Fruit fly (Drosophila melanogaster) whole organism, adult: ENCODE measurements around the gene Cortactin.
A peak's percentile ranks its signal among the peaks of the same experiment; 100 is the strongest.

Experiments used
- CG11617 ChIP-seq: fragments of 200-800 bp; sonication (Bioruptor generic); optimal IDR thresholded peaks from 2 replicates; lab custom pipeline; 2017; ENCODE audit warnings: mild to moderate bottlenecking, missing biosample characterization, missing genetic modification reagents, missing genetic modification characterization
- CG12768 ChIP-seq: fragments of 200-800 bp; sonication (Bioruptor generic); optimal IDR thresholded peaks from 2 replicates; lab custom pipeline; 2017; ENCODE audit warnings: missing biosample characterization, missing genetic modification characterization, mild to moderate bottlenecking, moderate library complexity, missing genetic modification reagents
- CG14711 ChIP-seq: fragments of 200-800 bp; sonication (Bioruptor generic); optimal IDR thresholded peaks from 2 replicates; lab custom pipeline; 2018; ENCODE audit warnings: missing biosample characterization, mild to moderate bottlenecking, missing genetic modification characterization, moderate library complexity
- CG1620 ChIP-seq: fragments of 200-800 bp; sonication (Bioruptor generic); optimal IDR thresholded peaks from 2 replicates; lab custom pipeline; 2016; ENCODE audit warnings: missing biosample characterization, missing genetic modification characterization
- CG33017 ChIP-seq: fragments of 200-800 bp; sonication (Bioruptor generic); optimal IDR thresholded peaks from 2 replicates; lab custom pipeline; 2018; ENCODE audit warnings: missing biosample characterization, mild to moderate bottlenecking, missing genetic modification characterization, moderate library complexity
- CG5204 ChIP-seq: fragments of 200-800 bp; sonication (Bioruptor generic); optimal IDR thresholded peaks from 2 replicates; lab custom pipeline; 2016; ENCODE audit warnings: missing biosample characterization, missing genetic modification characterization
- CG7045 ChIP-seq: fragments of 200-800 bp; sonication (Bioruptor generic); optimal IDR thresholded peaks from 2 replicates; lab custom pipeline; 2017; ENCODE audit warnings: missing biosample characterization, mild to moderate bottlenecking, missing genetic modification characterization
- CG7101 ChIP-seq: fragments of 200-800 bp; sonication (Bioruptor generic); optimal IDR thresholded peaks from 2 replicates; lab custom pipeline; 2018; ENCODE audit warnings: missing biosample characterization, mild to moderate bottlenecking, missing genetic modification characterization, moderate library complexity
- Clk ChIP-seq: fragments of 200-800 bp; sonication (Bioruptor generic); optimal IDR thresholded peaks from 2 replicates; lab custom pipeline; 2017; ENCODE audit warnings: missing biosample characterization, missing genetic modification characterization
- Crg-1 ChIP-seq: fragments of 200-800 bp; sonication (Bioruptor generic); optimal IDR thresholded peaks from 2 replicates; lab custom pipeline; 2016; ENCODE audit warnings: missing biosample characterization, missing genetic modification characterization
- Hr96 ChIP-seq: fragments of 200-800 bp; sonication (Bioruptor generic); optimal IDR thresholded peaks from 2 replicates; lab custom pipeline; 2016; ENCODE audit warnings: missing biosample characterization, missing genetic modification characterization
- Mnt ChIP-seq: fragments of 200-800 bp; sonication (Bioruptor generic); optimal IDR thresholded peaks from 2 replicates; lab custom pipeline; 2016; ENCODE audit warnings: missing biosample characterization, mild to moderate bottlenecking, missing genetic modification characterization
- bab1 ChIP-seq: fragments of 200-800 bp; sonication (Bioruptor generic); optimal IDR thresholded peaks from 3 replicates; lab custom pipeline; 2019; ENCODE audit warnings: missing biosample characterization, mild to moderate bottlenecking, missing genetic modification characterization, moderate library complexity
- cic ChIP-seq: fragments of 200-800 bp; sonication (Bioruptor generic); optimal IDR thresholded peaks from 2 replicates; lab custom pipeline; 2017; ENCODE audit warnings: missing biosample characterization, mild to moderate bottlenecking, missing genetic modification characterization, moderate library complexity
- cnc ChIP-seq, 2 experiments: fragments of >200 bp; optimal IDR thresholded peaks; 2 replicates each; lab custom pipeline; 2017
- kay ChIP-seq: fragments of 200-800 bp; sonication (Bioruptor generic); peaks from one replicate; lab custom pipeline; 2016; ENCODE audit warnings: missing biosample characterization, missing genetic modification characterization, borderline replicate concordance
- ovo ChIP-seq: fragments of 200-800 bp; sonication (Bioruptor generic); optimal IDR thresholded peaks from 2 replicates; lab custom pipeline; 2016; ENCODE audit warnings: missing biosample characterization, missing genetic modification characterization
- pad ChIP-seq: fragments of 200-800 bp; sonication (Bioruptor generic); optimal IDR thresholded peaks from 3 replicates; lab custom pipeline; 2017; ENCODE audit warnings: missing biosample characterization, missing genetic modification characterization, mild to moderate bottlenecking, moderate library complexity, missing genetic modification reagents
- tj ChIP-seq: fragments of 200-800 bp; sonication (Bioruptor generic); optimal IDR thresholded peaks from 3 replicates; lab custom pipeline; 2017; ENCODE audit warnings: missing biosample characterization, mild to moderate bottlenecking, missing genetic modification characterization, moderate library complexity
- toe ChIP-seq: fragments of 200-800 bp; sonication (Bioruptor generic); optimal IDR thresholded peaks from 2 replicates; lab custom pipeline; 2016; ENCODE audit warnings: missing biosample characterization, missing genetic modification characterization

The Cortactin gene

DNA sequence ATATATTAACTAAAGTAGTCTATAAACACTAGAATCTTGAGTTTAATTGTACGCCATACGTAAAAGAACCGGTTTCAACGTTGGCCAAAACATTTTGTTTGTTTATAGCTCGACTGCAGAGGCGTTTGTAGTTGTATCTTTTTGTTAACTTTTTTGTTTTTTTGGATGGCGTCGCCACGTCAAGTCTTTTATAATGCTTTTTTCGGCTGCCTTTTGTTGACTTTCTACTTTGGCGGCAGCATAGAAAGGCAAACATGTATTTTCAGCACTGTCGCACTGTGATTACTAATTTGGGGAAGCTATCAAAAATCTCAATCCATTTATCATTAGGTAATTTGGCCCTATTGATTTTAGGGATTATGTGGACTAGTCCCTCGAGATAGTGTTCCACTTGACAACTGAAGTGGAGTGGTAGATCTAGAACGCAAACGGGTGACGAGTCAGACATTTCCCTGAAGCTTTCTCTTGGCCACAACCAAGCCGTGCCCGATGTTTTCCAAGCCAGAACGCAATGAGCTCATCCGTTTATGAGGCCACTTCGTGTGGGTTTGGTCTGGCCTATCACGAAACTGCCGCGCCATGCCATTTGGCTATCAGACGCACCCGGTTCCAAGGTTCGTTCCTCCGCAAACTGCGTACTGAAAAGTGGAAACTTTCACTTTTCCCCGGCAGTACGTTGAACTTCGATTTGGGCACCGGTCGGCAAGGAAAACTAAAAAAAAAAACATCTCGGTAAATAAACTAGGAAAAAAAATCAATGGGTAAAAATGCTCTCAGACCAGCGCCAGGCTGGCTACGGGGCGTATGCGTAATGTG, 2.4 kb upstream of the Cortactin start:
- TF ChIP-seq CG5204 (GFP tag; lab: Kevin White, UChicago) (no peak), kay (GFP tag; lab: Kevin White, UChicago) (peak; percentile 38), CG12768 (GFP tag; lab: Kevin White, UChicago) (peak; percentile 3), Clk (GFP tag; lab: Kevin White, UChicago) (no peak), CG14711 (tag; lab: Kevin White, UChicago) (no peak)

DNA sequence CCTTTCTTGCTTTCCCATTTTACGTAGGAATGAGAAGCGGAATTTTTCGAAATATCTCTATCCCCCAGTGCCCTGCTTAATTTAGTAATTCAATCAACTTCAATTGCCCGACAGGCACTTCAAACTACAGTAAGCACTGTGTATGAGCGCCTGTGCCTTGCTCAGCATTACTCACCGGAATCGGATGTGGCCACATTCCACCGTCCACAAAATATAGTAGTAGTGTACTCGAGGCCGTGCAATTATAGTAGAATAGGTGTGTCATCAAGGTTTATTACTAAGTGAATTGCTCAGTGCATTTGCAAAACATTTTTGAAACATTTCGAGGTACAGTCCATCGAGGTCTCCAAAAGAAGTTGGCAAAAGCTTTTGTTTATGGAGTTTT, 1.4 kb upstream of the Cortactin start:
- TF ChIP-seq Mnt (GFP tag; lab: Kevin White, UChicago): no peak
- no peak for TF ChIP-seq ovo (GFP tag; lab: Kevin White, UChicago)
- TF ChIP-seq CG12768 (GFP tag; lab: Kevin White, UChicago): no peak
- TF ChIP-seq CG5204 (GFP tag; lab: Kevin White, UChicago): no peak
- TF ChIP-seq kay (GFP tag; lab: Kevin White, UChicago): peak; percentile 99
- no peak for TF ChIP-seq bab1 (GFP tag; lab: Kevin White, UChicago)
- no peak for TF ChIP-seq Crg-1
- no peak for TF ChIP-seq Hr96 (GFP tag; lab: Kevin White, UChicago)
- TF ChIP-seq tj: peak; percentile 2
- no peak for TF ChIP-seq cic (GFP tag; lab: Kevin White, UChicago)
- TF ChIP-seq CG11617 (GFP tag; lab: Kevin White, UChicago): no peak

DNA sequence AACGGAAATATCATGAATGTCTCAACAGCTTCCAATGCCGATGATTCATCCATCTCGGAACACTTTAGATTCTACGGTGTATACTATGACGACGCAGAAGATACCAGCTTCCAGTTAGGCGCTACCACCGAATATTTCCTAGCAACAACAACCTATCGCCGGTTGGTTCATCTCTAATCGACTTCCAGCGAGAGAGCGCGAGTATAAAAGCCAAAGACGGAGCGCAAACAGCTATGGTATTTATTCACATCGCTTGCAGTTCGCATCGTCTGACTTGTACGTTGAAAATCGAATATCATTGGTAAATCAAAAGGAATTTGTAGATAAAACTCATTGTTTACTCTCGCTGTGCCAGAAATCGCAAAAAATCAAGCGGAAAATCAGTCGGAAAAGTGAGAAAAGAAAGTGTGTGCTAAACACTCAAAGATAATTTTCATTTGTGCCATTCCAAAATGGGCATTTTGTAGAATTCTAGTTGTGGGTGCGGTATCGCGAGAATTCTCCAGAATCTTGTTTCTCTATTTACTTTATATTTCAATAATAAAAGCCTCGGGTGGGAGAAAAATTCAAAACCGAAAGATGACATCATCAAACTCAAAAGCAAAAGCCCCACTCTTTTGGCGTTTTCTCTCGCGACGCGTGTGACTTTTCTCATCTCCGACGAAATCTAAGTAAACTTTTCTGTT, 882 bp upstream of the Cortactin start, which contains the start of gene AnxB9:
TSS of gene AnxB9 (plus strand) at position 232 of the 686 bp plus-strand sequence.
- TF ChIP-seq cnc (optimal IDR thresholded peaks at IDR 0.05; lab: Kevin White, UChicago) (no peak), cic (GFP tag; lab: Kevin White, UChicago) (peak; percentile 73), pad (GFP tag; lab: Kevin White, UChicago) (no peak), Clk (GFP tag; lab: Kevin White, UChicago) (no peak), bab1 (GFP tag; lab: Kevin White, UChicago) (peak; percentile 81), CG7101 (tag; lab: Kevin White, UChicago) (peak; percentile 67), kay (GFP tag; lab: Kevin White, UChicago) (peak; percentile 91), CG1620 (peak; percentile 42), Mnt (GFP tag; lab: Kevin White, UChicago) (peak; percentile 56), CG11617 (GFP tag; lab: Kevin White, UChicago) (peak; percentile 46), ovo (GFP tag; lab: Kevin White, UChicago) (peak; percentile 7), CG12768 (GFP tag; lab: Kevin White, UChicago) (peak; percentile 40), CG33017 (peak; percentile 66), tj (peak; percentile 5), CG5204 (GFP tag; lab: Kevin White, UChicago) (no peak), Crg-1 (peak; percentile 50), Hr96 (GFP tag; lab: Kevin White, UChicago) (peak; percentile 39), toe (GFP tag; lab: Kevin White, UChicago) (no peak), CG14711 (tag; lab: Kevin White, UChicago) (peak; percentile 2), CG7045 (GFP tag; lab: Kevin White, UChicago) (peak; percentile 22)

DNA sequence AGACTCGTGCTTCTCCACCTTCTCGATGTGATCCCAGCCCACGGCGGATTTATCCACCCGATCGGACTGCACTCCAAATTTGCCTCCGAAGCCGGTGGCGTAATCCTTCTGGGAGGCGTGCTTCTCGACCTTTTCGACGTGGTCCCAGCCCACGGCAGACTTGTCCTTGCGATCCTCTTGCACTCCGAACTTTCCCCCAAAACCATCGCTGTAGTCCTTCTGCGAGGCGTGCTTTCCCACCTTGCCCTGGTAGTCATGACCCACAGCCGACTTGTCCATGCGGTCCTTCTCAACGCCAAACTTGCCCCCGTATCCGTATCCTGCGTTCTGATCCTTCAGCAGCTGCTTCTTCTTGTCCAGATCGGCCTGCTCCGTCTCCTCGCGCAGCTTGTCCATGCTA, 838 bp downstream of the Cortactin start:
- no peak for TF ChIP-seq CG5204 (GFP tag; lab: Kevin White, UChicago)
- no peak for TF ChIP-seq CG7045 (GFP tag; lab: Kevin White, UChicago)
- no peak for TF ChIP-seq CG33017
- no peak for TF ChIP-seq CG1620
- no peak for TF ChIP-seq Crg-1
- TF ChIP-seq cic (GFP tag; lab: Kevin White, UChicago): no peak
- TF ChIP-seq CG14711 (tag; lab: Kevin White, UChicago): no peak
- TF ChIP-seq tj: no peak
- no peak for TF ChIP-seq CG12768 (GFP tag; lab: Kevin White, UChicago)
- TF ChIP-seq Clk (GFP tag; lab: Kevin White, UChicago): no peak
- TF ChIP-seq CG7101 (tag; lab: Kevin White, UChicago): no peak
- no peak for TF ChIP-seq kay (GFP tag; lab: Kevin White, UChicago)
- TF ChIP-seq Mnt (GFP tag; lab: Kevin White, UChicago): no peak
- no peak for TF ChIP-seq CG11617 (GFP tag; lab: Kevin White, UChicago)
- TF ChIP-seq toe (GFP tag; lab: Kevin White, UChicago): no peak
- no peak for TF ChIP-seq bab1 (GFP tag; lab: Kevin White, UChicago)
- no peak for TF ChIP-seq cnc (optimal IDR thresholded peaks at IDR 0.05; lab: Kevin White, UChicago)
- TF ChIP-seq pad (GFP tag; lab: Kevin White, UChicago): no peak
- no peak for TF ChIP-seq ovo (GFP tag; lab: Kevin White, UChicago)

DNA sequence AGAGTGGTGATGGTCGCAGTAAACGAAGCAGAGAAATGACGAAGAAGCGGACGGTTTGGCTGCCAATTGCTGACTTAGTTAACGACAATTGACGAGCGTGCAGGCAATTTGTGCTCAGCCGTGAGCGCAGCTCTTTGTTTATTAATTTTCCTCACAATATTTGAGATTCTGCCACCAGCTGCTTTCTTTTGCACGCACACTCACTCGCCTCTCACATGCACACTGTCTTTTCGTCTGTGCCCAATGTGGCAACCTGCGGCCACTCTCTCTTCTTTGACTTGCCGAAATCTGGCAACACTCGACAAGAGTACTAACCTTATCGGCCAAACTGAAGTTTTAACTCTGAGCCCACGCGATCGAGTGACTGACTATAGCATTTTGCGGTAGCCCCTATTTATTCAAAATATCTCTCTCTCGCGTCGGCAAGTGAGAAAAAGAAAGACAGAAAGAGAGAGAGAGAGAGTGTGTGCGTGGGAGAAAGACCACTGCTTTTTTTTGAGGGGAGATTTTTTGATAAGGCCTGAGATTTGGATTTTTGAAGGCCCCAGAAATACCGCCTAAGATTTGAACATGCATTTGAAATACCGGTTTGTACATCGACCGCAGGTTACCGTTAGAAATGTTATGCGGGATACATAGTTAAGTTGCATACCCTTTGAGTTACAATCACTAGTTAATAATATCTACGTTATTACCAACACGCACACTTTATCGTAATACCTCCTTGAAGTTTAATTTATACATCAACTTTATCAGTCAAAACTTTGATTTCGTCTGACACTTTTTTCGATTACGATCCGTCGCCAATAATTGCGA, 3.6 kb downstream of the Cortactin start, which contains the start of gene Mvl:
TSS of gene Mvl (minus strand) at position 371 of the 816 bp plus-strand sequence.
- no peak for TF ChIP-seq cnc (optimal IDR thresholded peaks at IDR 0.05; lab: Kevin White, UChicago)
- TF ChIP-seq Clk (GFP tag; lab: Kevin White, UChicago): no peak
- no peak for TF ChIP-seq CG1620
- peak; percentile 37 for TF ChIP-seq ovo (GFP tag; lab: Kevin White, UChicago)
- peak; percentile 59 for TF ChIP-seq tj
- TF ChIP-seq CG11617 (GFP tag; lab: Kevin White, UChicago): no peak
- peak; percentile 19 for TF ChIP-seq CG12768 (GFP tag; lab: Kevin White, UChicago)
- no peak for TF ChIP-seq CG33017
- no peak for TF ChIP-seq Crg-1
- TF ChIP-seq pad (GFP tag; lab: Kevin White, UChicago): peak; percentile 98
- TF ChIP-seq cic (GFP tag; lab: Kevin White, UChicago): peak; percentile 10
- TF ChIP-seq Mnt (GFP tag; lab: Kevin White, UChicago): peak; percentile 76
- TF ChIP-seq CG7101 (tag; lab: Kevin White, UChicago): peak; percentile 11
